Fruit fly (Drosophila melanogaster) Kc167 (cell line): ENCODE results near the gene CG4768.

Experiments
- Myc ChIP-seq: fragments of >200 bp; optimal IDR thresholded peaks from 2 replicates; lab custom pipeline; 2017; ENCODE audit warnings: missing external identifiers
- h ChIP-seq: fragments of >200 bp; optimal IDR thresholded peaks from 3 replicates; lab custom pipeline; 2018; ENCODE audit warnings: missing external identifiers
- ttk ChIP-seq: sonication (Bioruptor generic); optimal IDR thresholded peaks from 2 replicates; lab custom pipeline; 2017; ENCODE audit warnings: missing external identifiers

dm6 chrX:16836091-16836799, 44.3 kb downstream of the CG4768 start:
- TF ChIP-seq Myc (lab: Kevin White, UChicago) (no peak), ttk (lab: Kevin White, UChicago) (no peak), h (no peak)
